Fruit fly (Drosophila melanogaster) whole organism, prepupa: ENCODE data around the gene 5-HT7.

Experiments used
- Blimp-1 ChIP-seq: fragments of 200-800 bp; sonication (Bioruptor generic); optimal IDR thresholded peaks from 3 replicates; lab custom pipeline; 2017; ENCODE audit warnings: missing biosample characterization, missing genetic modification characterization, mild to moderate bottlenecking, moderate library complexity, missing genetic modification reagents
- CG10631 ChIP-seq: fragments of 200-800 bp; sonication (Bioruptor generic); optimal IDR thresholded peaks from 2 replicates; lab custom pipeline; 2016; ENCODE audit warnings: missing biosample characterization, missing genetic modification characterization
- CG10669 ChIP-seq: fragments of 200-800 bp; sonication (Bioruptor generic); optimal IDR thresholded peaks from 3 replicates; lab custom pipeline; 2018; ENCODE audit warnings: missing biosample characterization, mild to moderate bottlenecking, missing genetic modification characterization, moderate library complexity
- CG11294 ChIP-seq: fragments of 200-800 bp; sonication (Bioruptor generic); IDR thresholded peaks from 2 replicates; pipeline ENCODE4 v1.3.6; 2022; ENCODE audit warnings: missing biosample characterization, missing genetic modification characterization
- CG11762 ChIP-seq: fragments of 200-800 bp; sonication (Bioruptor generic); optimal IDR thresholded peaks from 3 replicates; lab custom pipeline; 2016; ENCODE audit warnings: missing biosample characterization, missing genetic modification characterization; ENCODE audit not compliant: insufficient read depth
- CG11902 ChIP-seq: fragments of 200-800 bp; sonication (Bioruptor generic); optimal IDR thresholded peaks from 3 replicates; lab custom pipeline; 2016; ENCODE audit warnings: missing biosample characterization, missing genetic modification characterization
- CG1621 ChIP-seq: fragments of 200-800 bp; sonication (Bioruptor generic); optimal IDR thresholded peaks from 3 replicates; lab custom pipeline; 2018; ENCODE audit warnings: missing biosample characterization, mild to moderate bottlenecking, missing genetic modification characterization
- CG3032 ChIP-seq: fragments of 200-800 bp; optimal IDR thresholded peaks from 2 replicates; lab custom pipeline; 2019; ENCODE audit warnings: missing biosample characterization, mild to moderate bottlenecking, missing genetic modification characterization, moderate library complexity
- CG32006 ChIP-seq: fragments of 200-800 bp; sonication (Bioruptor generic); optimal IDR thresholded peaks from 3 replicates; lab custom pipeline; 2017; ENCODE audit warnings: missing biosample characterization, mild to moderate bottlenecking, missing genetic modification characterization
- CG34406 ChIP-seq: fragments of 200-800 bp; sonication (Bioruptor generic); optimal IDR thresholded peaks from 3 replicates; lab custom pipeline; 2016; ENCODE audit warnings: missing biosample characterization, missing genetic modification characterization
- CG3919 ChIP-seq: fragments of 200-800 bp; sonication (Bioruptor generic); optimal IDR thresholded peaks from 3 replicates; lab custom pipeline; 2016; ENCODE audit warnings: missing biosample characterization, missing genetic modification characterization
- CG4318 ChIP-seq: fragments of 200-800 bp; sonication (Bioruptor generic); optimal IDR thresholded peaks from 3 replicates; lab custom pipeline; 2017; ENCODE audit warnings: missing biosample characterization, mild to moderate bottlenecking, missing genetic modification characterization
- CG6163 ChIP-seq: fragments of 200-800 bp; sonication (Bioruptor generic); IDR thresholded peaks from 3 replicates; pipeline ENCODE4 v1.3.6; 2022; ENCODE audit warnings: missing biosample characterization, missing genetic modification characterization
- CG6276 ChIP-seq: fragments of 200-800 bp; sonication (Bioruptor generic); optimal IDR thresholded peaks from 2 replicates; lab custom pipeline; 2017; ENCODE audit warnings: missing biosample characterization, mild to moderate bottlenecking, missing genetic modification characterization
- CG6792 ChIP-seq: fragments of 200-800 bp; sonication (Bioruptor generic); optimal IDR thresholded peaks from 3 replicates; lab custom pipeline; 2016; ENCODE audit warnings: missing biosample characterization, missing genetic modification characterization
- CG6854 ChIP-seq: fragments of 200-800 bp; sonication (Bioruptor generic); optimal IDR thresholded peaks from 2 replicates; lab custom pipeline; 2017; ENCODE audit warnings: missing biosample characterization, mild to moderate bottlenecking, missing genetic modification characterization
- CG7368 ChIP-seq: fragments of 200-800 bp; sonication (Bioruptor generic); optimal IDR thresholded peaks from 3 replicates; lab custom pipeline; 2016; ENCODE audit warnings: missing biosample characterization, missing genetic modification characterization
- CG8319 ChIP-seq: fragments of 200-800 bp; sonication (Bioruptor generic); optimal IDR thresholded peaks from 3 replicates; lab custom pipeline; 2016; ENCODE audit warnings: missing biosample characterization, missing genetic modification characterization
- CG8632 ChIP-seq: fragments of 200-800 bp; sonication (Bioruptor generic); optimal IDR thresholded peaks from 3 replicates; lab custom pipeline; 2016; ENCODE audit warnings: missing biosample characterization, missing genetic modification characterization
- Eip78C ChIP-seq: fragments of 200-800 bp; sonication (Bioruptor generic); peaks from one replicate; lab custom pipeline; 2016; ENCODE audit warnings: missing biosample characterization, missing genetic modification characterization
- Eip93F ChIP-seq: fragments of 200-800 bp; sonication (Bioruptor generic); optimal IDR thresholded peaks from 2 replicates; lab custom pipeline; 2016; ENCODE audit warnings: missing biosample characterization, mild to moderate bottlenecking, missing genetic modification characterization
- Ets21C ChIP-seq: fragments of 200-800 bp; sonication (Bioruptor generic); optimal IDR thresholded peaks from 3 replicates; lab custom pipeline; 2016; ENCODE audit warnings: missing biosample characterization, missing genetic modification characterization
- Ets96B ChIP-seq: fragments of 200-800 bp; optimal IDR thresholded peaks from 2 replicates; lab custom pipeline; 2019; ENCODE audit warnings: missing biosample characterization, mild to moderate bottlenecking, missing genetic modification characterization, moderate library complexity
- Gug ChIP-seq: fragments of 200-800 bp; sonication (Bioruptor generic); IDR thresholded peaks from 2 replicates; pipeline ENCODE4 v1.3.6; 2022; ENCODE audit warnings: missing biosample characterization, missing genetic modification characterization
- Hr38 ChIP-seq: sonication (Bioruptor generic); optimal IDR thresholded peaks from 2 replicates; lab custom pipeline; 2016; ENCODE audit warnings: missing biosample characterization, missing genetic modification characterization
- Hr39 ChIP-seq: fragments of 200-800 bp; sonication (Bioruptor generic); optimal IDR thresholded peaks from 2 replicates; lab custom pipeline; 2016; ENCODE audit warnings: missing biosample characterization, missing genetic modification characterization
- Hr4 ChIP-seq: fragments of 200-800 bp; sonication (Bioruptor generic); optimal IDR thresholded peaks from 3 replicates; lab custom pipeline; 2016; ENCODE audit warnings: missing biosample characterization, missing genetic modification characterization
- Lpt ChIP-seq: fragments of 200-800 bp; sonication (Bioruptor generic); optimal IDR thresholded peaks from 3 replicates; lab custom pipeline; 2016; ENCODE audit warnings: missing biosample characterization, missing genetic modification characterization
- Met ChIP-seq: fragments of 200-800 bp; sonication (Bioruptor generic); optimal IDR thresholded peaks from 3 replicates; lab custom pipeline; 2016; ENCODE audit warnings: missing biosample characterization, missing genetic modification characterization
- OdsH ChIP-seq: fragments of 200-800 bp; sonication (Bioruptor generic); optimal IDR thresholded peaks from 3 replicates; lab custom pipeline; 2016; ENCODE audit warnings: missing biosample characterization, missing genetic modification characterization
- Smox ChIP-seq: fragments of 200-800 bp; sonication (Bioruptor generic); optimal IDR thresholded peaks from 3 replicates; lab custom pipeline; 2016; ENCODE audit warnings: missing biosample characterization, missing genetic modification characterization
- Sox102F ChIP-seq: fragments of 200-800 bp; sonication (Bioruptor generic); optimal IDR thresholded peaks from 2 replicates; lab custom pipeline; 2016; ENCODE audit warnings: missing biosample characterization, mild to moderate bottlenecking, missing genetic modification characterization
- Sox14 ChIP-seq: fragments of 200-800 bp; sonication (Bioruptor generic); optimal IDR thresholded peaks from 3 replicates; lab custom pipeline; 2016; ENCODE audit warnings: missing biosample characterization, missing genetic modification characterization
- Sox15 ChIP-seq: fragments of 200-800 bp; sonication (Bioruptor generic); optimal IDR thresholded peaks from 3 replicates; lab custom pipeline; 2016; ENCODE audit warnings: missing biosample characterization, missing genetic modification characterization
- achi ChIP-seq: fragments of 200-800 bp; sonication (Bioruptor generic); optimal IDR thresholded peaks from 3 replicates; lab custom pipeline; 2016; ENCODE audit warnings: missing biosample characterization, missing genetic modification characterization
- acj6 ChIP-seq: fragments of 200-800 bp; sonication (Bioruptor generic); optimal IDR thresholded peaks from 3 replicates; lab custom pipeline; 2016; ENCODE audit warnings: missing biosample characterization, missing genetic modification characterization
- cyc ChIP-seq: fragments of 200-800 bp; sonication (Bioruptor generic); optimal IDR thresholded peaks from 3 replicates; lab custom pipeline; 2016; ENCODE audit warnings: missing biosample characterization, missing genetic modification characterization
- dac ChIP-seq: fragments of 200-800 bp; sonication (Bioruptor generic); optimal IDR thresholded peaks from 2 replicates; lab custom pipeline; 2017; ENCODE audit warnings: missing biosample characterization, mild to moderate bottlenecking, missing genetic modification characterization
- dsx ChIP-seq: fragments of 200-800 bp; optimal IDR thresholded peaks from 3 replicates; lab custom pipeline; 2019; ENCODE audit warnings: missing biosample characterization, mild to moderate bottlenecking, missing genetic modification characterization, moderate library complexity; ENCODE audit not compliant: poor library complexity, severe bottlenecking
- esn ChIP-seq: fragments of 200-800 bp; sonication (Bioruptor generic); optimal IDR thresholded peaks from 2 replicates; lab custom pipeline; 2016; ENCODE audit warnings: missing biosample characterization, mild to moderate bottlenecking, missing genetic modification characterization, moderate library complexity
- fd59A ChIP-seq: fragments of 200-800 bp; sonication (Bioruptor generic); optimal IDR thresholded peaks from 2 replicates; lab custom pipeline; 2017; ENCODE audit warnings: missing biosample characterization, mild to moderate bottlenecking, missing genetic modification characterization, missing genetic modification reagents
- fd85E ChIP-seq: fragments of 200-800 bp; sonication (Bioruptor generic); optimal IDR thresholded peaks from 3 replicates; lab custom pipeline; 2016; ENCODE audit warnings: missing biosample characterization, missing genetic modification characterization
- lz ChIP-seq: fragments of 200-800 bp; sonication (Bioruptor generic); optimal IDR thresholded peaks from 3 replicates; lab custom pipeline; 2016; ENCODE audit warnings: missing biosample characterization, missing genetic modification characterization
- net ChIP-seq: fragments of 200-800 bp; sonication (Bioruptor generic); optimal IDR thresholded peaks from 3 replicates; lab custom pipeline; 2016; ENCODE audit warnings: missing biosample characterization, missing genetic modification characterization
- pdm3 ChIP-seq: fragments of 200-800 bp; sonication (Bioruptor generic); optimal IDR thresholded peaks from 3 replicates; lab custom pipeline; 2016; ENCODE audit warnings: missing biosample characterization, missing genetic modification characterization
- salr ChIP-seq, 2 experiments: fragments of 200-800 bp; sonication (Bioruptor generic); optimal IDR thresholded peaks; 3 replicates each; lab custom pipeline; 2016 to 2018; ENCODE audit warnings: missing biosample characterization in 2 of 2, missing genetic modification characterization in 2 of 2, mild to moderate bottlenecking in 1 of 2
- spab ChIP-seq: fragments of 200-800 bp; sonication (Bioruptor generic); optimal IDR thresholded peaks from 2 replicates; lab custom pipeline; 2017; ENCODE audit warnings: missing biosample characterization, mild to moderate bottlenecking, missing genetic modification characterization, missing genetic modification reagents
- ss ChIP-seq, 2 experiments: fragments of 200-800 bp; sonication (Bioruptor generic); optimal IDR thresholded peaks; 2 replicates in 1 of 2; 3 replicates in 1 of 2; lab custom pipeline; 2017 to 2018; ENCODE audit warnings: mild to moderate bottlenecking in 2 of 2, missing biosample characterization in 2 of 2, missing genetic modification characterization in 2 of 2, moderate library complexity in 1 of 2
- svp ChIP-seq: fragments of 200-800 bp; sonication (Bioruptor generic); peaks from one replicate; lab custom pipeline; 2016; ENCODE audit warnings: missing biosample characterization, missing genetic modification characterization
- topi ChIP-seq: fragments of 200-800 bp; sonication (Bioruptor generic); optimal IDR thresholded peaks from 3 replicates; lab custom pipeline; 2016; ENCODE audit warnings: missing biosample characterization, missing genetic modification characterization
- vri ChIP-seq: fragments of 200-800 bp; sonication (Bioruptor generic); optimal IDR thresholded peaks from 3 replicates; lab custom pipeline; 2016; ENCODE audit warnings: missing biosample characterization, mild to moderate bottlenecking, missing genetic modification characterization

5-HT7 gene

dm6 chr3R:31062344-31062964 lies 45.8 kb upstream of the 5-HT7 start:
- TF ChIP-seq vri (GFP tag; lab: Kevin White, UChicago) = peak; percentile 64
- TF ChIP-seq acj6 (GFP tag; lab: Kevin White, UChicago) = peak; percentile 46
- TF ChIP-seq CG6163 (GFP tag; lab: Robert Waterston, UW) = peak; percentile 93
- TF ChIP-seq CG6792 = peak; percentile 19
- TF ChIP-seq Hr4 (GFP tag; lab: Kevin White, UChicago) = no peak
- no peak for TF ChIP-seq cyc (GFP tag; lab: Kevin White, UChicago)
- TF ChIP-seq CG32006 (GFP tag; lab: Kevin White, UChicago) = peak; percentile 29
- TF ChIP-seq spab = peak; percentile 74
- peak; percentile 34 for TF ChIP-seq CG8319 (GFP tag; lab: Kevin White, UChicago)
- TF ChIP-seq CG8632 = peak; percentile 68
- TF ChIP-seq Sox15 (GFP tag; lab: Kevin White, UChicago) = no peak
- peak; percentile 79 for TF ChIP-seq dsx (GFP tag; lab: Kevin White, UChicago)
- peak; percentile 39 for TF ChIP-seq fd85E (GFP tag; lab: Kevin White, UChicago)
- peak; percentile 50 to 72 for TF ChIP-seq salr (GFP tag; optimal IDR thresholded peaks at IDR 0.05; lab: Kevin White, UChicago)
- TF ChIP-seq Eip93F (GFP tag; lab: Kevin White, UChicago) = peak; percentile 20
- TF ChIP-seq Sox14 (GFP tag; lab: Kevin White, UChicago) = peak; percentile 39
- peak; percentile 30 for TF ChIP-seq OdsH (GFP tag; lab: Kevin White, UChicago)
- peak; percentile 49 for TF ChIP-seq achi (GFP tag; lab: Kevin White, UChicago)
- peak; percentile 63 for TF ChIP-seq Sox102F
- TF ChIP-seq Ets96B = peak; percentile 79
- peak; percentile 47 for TF ChIP-seq pdm3
- peak; percentile 36 for TF ChIP-seq CG10631
- peak; percentile 35 for TF ChIP-seq CG3919 (GFP tag; lab: Kevin White, UChicago)
- peak; percentile 31 for TF ChIP-seq Hr39 (GFP tag; lab: Kevin White, UChicago)
- peak; percentile 81 for TF ChIP-seq CG1621
- TF ChIP-seq ss (GFP tag; optimal IDR thresholded peaks at IDR 0.05; lab: Kevin White, UChicago) = peak; percentile 84 to 94
- TF ChIP-seq CG3032 (tag; lab: Kevin White, UChicago) = peak; percentile 71
- peak; percentile 60 for TF ChIP-seq Lpt (GFP tag; lab: Kevin White, UChicago)
- no peak for TF ChIP-seq CG11902
- TF ChIP-seq lz (GFP tag; lab: Kevin White, UChicago) = peak; percentile 56
- peak; percentile 52 for TF ChIP-seq fd59A (GFP tag; lab: Kevin White, UChicago)
- peak; percentile 77 for TF ChIP-seq CG10669 (GFP tag; lab: Kevin White, UChicago)
- TF ChIP-seq CG11294 = peak; percentile 39; the same call in 1 of the 2 replicates
- peak; percentile 86 for TF ChIP-seq Eip78C
- TF ChIP-seq esn (GFP tag; lab: Kevin White, UChicago) = peak; percentile 56
- peak; percentile 85 for TF ChIP-seq net
- peak; percentile 34 for TF ChIP-seq Ets21C (GFP tag; lab: Kevin White, UChicago)
- peak; percentile 58 for TF ChIP-seq CG6276
- TF ChIP-seq CG6854 = peak; percentile 34
- TF ChIP-seq CG4318 = no peak
- TF ChIP-seq CG11762 (GFP tag; lab: Kevin White, UChicago) = peak; percentile 25
- TF ChIP-seq CG7368 = peak; percentile 71
- no peak for TF ChIP-seq dac (GFP tag; lab: Kevin White, UChicago)
- TF ChIP-seq Hr38 (GFP tag; lab: Kevin White, UChicago) = no peak
- TF ChIP-seq topi (GFP tag; lab: Kevin White, UChicago) = peak; percentile 42
- TF ChIP-seq svp (GFP tag; lab: Kevin White, UChicago) = peak; percentile 76
- TF ChIP-seq Smox = peak; percentile 23
- peak; percentile 66 for TF ChIP-seq CG34406 (GFP tag; lab: Kevin White, UChicago)
- TF ChIP-seq Gug (GFP tag; lab: Robert Waterston, UW) = peak; percentile 51; the same call in 1 of the 2 replicates
- peak; percentile 63 for TF ChIP-seq Met (GFP tag; lab: Kevin White, UChicago)
- TF ChIP-seq Blimp-1 (GFP tag; lab: Kevin White, UChicago) = peak; percentile 18
